Fruit fly (Drosophila melanogaster): ENCODE results near the gene CG4789.

The CG4789 gene

DNA sequence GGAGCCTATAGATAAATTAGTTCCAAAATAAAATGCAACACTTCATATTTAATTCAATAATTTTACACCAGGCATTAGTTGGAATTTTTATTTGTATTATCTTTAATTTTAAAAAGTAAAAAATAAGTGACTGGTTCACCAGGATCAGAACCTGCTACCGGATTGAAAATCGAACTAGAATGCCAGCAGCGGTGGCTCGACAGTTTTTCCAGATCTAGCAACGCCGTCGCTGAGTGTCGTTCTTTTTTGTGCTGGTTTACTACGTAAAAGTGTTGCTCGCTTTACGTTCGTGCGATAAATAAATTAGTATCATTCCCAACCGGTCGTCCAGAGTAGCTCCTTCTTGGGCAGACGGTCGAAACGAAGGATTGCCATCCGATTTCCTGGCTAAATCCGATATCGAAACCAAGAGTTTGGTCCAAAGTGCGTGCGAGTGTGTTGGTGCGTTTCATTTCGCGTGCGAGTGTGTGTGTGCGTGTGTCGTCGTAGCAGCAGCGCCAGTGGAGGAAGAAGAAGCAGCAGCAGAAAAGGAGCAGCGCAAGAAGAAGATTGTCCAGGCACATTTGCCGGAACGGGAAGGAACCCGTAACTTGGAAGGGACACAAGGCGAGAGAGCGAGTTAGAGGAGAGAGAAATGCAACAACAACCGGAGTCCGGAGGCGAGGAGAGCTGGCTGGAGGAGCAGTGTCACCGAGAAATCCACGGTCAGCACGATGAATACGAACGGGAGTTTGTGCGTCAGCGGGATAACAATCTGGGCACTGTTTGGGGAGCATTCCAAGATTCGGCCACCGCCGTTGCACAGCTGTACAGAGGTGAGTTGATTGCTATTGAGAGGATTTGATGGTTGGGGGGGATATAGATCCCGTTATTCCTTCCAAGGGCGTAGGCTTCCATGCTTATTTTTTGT lies 8.6 kb upstream of the CG4789 start, which contains the start of gene CG4768 (continued):
- no peak for TF ChIP-seq Bdp1 (GFP tag; optimal IDR thresholded peaks at IDR 0.05)
- TF ChIP-seq CG33213 (GFP tag; optimal IDR thresholded peaks at IDR 0.05) = no peak
- no peak for TF ChIP-seq az2 (GFP tag; optimal IDR thresholded peaks at IDR 0.05)
- TF ChIP-seq eyg (GFP tag; optimal IDR thresholded peaks at IDR 0.05) = no peak
- TF ChIP-seq wdn (GFP tag; IDR thresholded peaks at IDR 0.05) = no peak
- no peak for TF ChIP-seq D19B (GFP tag; optimal IDR thresholded peaks at IDR 0.05)
- no peak for TF ChIP-seq Sox100B (GFP tag; optimal IDR thresholded peaks at IDR 0.05)
- no peak for TF ChIP-seq pum (GFP tag; optimal IDR thresholded peaks at IDR 0.05)
- TF ChIP-seq dpn (GFP tag; optimal IDR thresholded peaks at IDR 0.05) = no peak
- TF ChIP-seq maf-S (GFP tag; optimal IDR thresholded peaks at IDR 0.05) = no peak
- no peak for TF ChIP-seq zfh1 (GFP tag; IDR thresholded peaks at IDR 0.05)
- no peak for TF ChIP-seq CG7928 (GFP tag; optimal IDR thresholded peaks at IDR 0.05)
- no peak for TF ChIP-seq Doc2 (GFP tag; IDR thresholded peaks at IDR 0.05)
- TF ChIP-seq grau (tag; optimal IDR thresholded peaks at IDR 0.05) = no peak
- TF ChIP-seq CG9437 (GFP tag; optimal IDR thresholded peaks at IDR 0.05) = peak; percentile 24
- no peak for TF ChIP-seq ind (GFP tag; optimal IDR thresholded peaks at IDR 0.05)
- no peak for TF ChIP-seq slp2 (GFP tag; optimal IDR thresholded peaks at IDR 0.05)
- TF ChIP-seq hkb (optimal IDR thresholded peaks at IDR 0.05) = no peak
- TF ChIP-seq hkb (GFP tag; IDR thresholded peaks at IDR 0.05) = no peak
- TF ChIP-seq mam (GFP tag; optimal IDR thresholded peaks at IDR 0.05) = no peak
- TF ChIP-seq CG31224 (GFP tag; IDR thresholded peaks at IDR 0.05) = no peak
- no peak for TF ChIP-seq CG9215 (GFP tag; IDR thresholded peaks at IDR 0.05)
- no peak for TF ChIP-seq CG7839 (tag; optimal IDR thresholded peaks at IDR 0.05)
- no peak for TF ChIP-seq cas (GFP tag; IDR thresholded peaks at IDR 0.05)
- no peak for TF ChIP-seq dysf (GFP tag; IDR thresholded peaks at IDR 0.05)
- peak; percentile 3 for TF ChIP-seq CG12391 (tag; optimal IDR thresholded peaks at IDR 0.05)
- no peak for TF ChIP-seq CG18619 (GFP tag; optimal IDR thresholded peaks at IDR 0.05)
- TF ChIP-seq trem (tag; optimal IDR thresholded peaks at IDR 0.05) = no peak
- no peak for TF ChIP-seq shn (GFP tag; optimal IDR thresholded peaks at IDR 0.05)
- TF ChIP-seq CG10543 (GFP tag; optimal IDR thresholded peaks at IDR 0.05) = peak; percentile 30
- no peak for TF ChIP-seq CG2678 (tag; optimal IDR thresholded peaks at IDR 0.05)
- TF ChIP-seq Lhr (GFP tag; optimal IDR thresholded peaks at IDR 0.05) = no peak
- TF ChIP-seq sima (GFP tag; optimal IDR thresholded peaks at IDR 0.05) = no peak
- TF ChIP-seq stwl (tag; optimal IDR thresholded peaks at IDR 0.05) = no peak
- TF ChIP-seq Atf3 (GFP tag; optimal IDR thresholded peaks at IDR 0.05) = no peak
- TF ChIP-seq Eip74EF (GFP tag; optimal IDR thresholded peaks at IDR 0.05) = no peak
- TF ChIP-seq gro (GFP tag; optimal IDR thresholded peaks at IDR 0.05) = no peak
- no peak for TF ChIP-seq CG10366 (GFP tag; IDR thresholded peaks at IDR 0.05)
- TF ChIP-seq tap (tag; optimal IDR thresholded peaks at IDR 0.05) = no peak
- TF ChIP-seq sc (optimal IDR thresholded peaks at IDR 0.05) = no peak
- no peak for TF ChIP-seq sc (GFP tag; optimal IDR thresholded peaks at IDR 0.05)
- no peak for TF ChIP-seq CG2712 (tag; optimal IDR thresholded peaks at IDR 0.05)
- 0 out of 2 replicates have a peak, but pooled peaks have one; percentile 33 for TF ChIP-seq sna (GFP tag; IDR thresholded peaks at IDR 0.05; ENCODE audit: partially characterized antibody)
- TF ChIP-seq ato (GFP tag; IDR thresholded peaks at IDR 0.05; ENCODE audit: partially characterized antibody) = no peak
- peak; percentile 40 for TF ChIP-seq CG4617 (GFP tag; optimal IDR thresholded peaks at IDR 0.05; ENCODE audit: borderline replicate concordance)
- TF ChIP-seq lilli (GFP tag; optimal IDR thresholded peaks at IDR 0.05) = no peak
- TF ChIP-seq gfzf (GFP tag; optimal IDR thresholded peaks at IDR 0.05) = no peak
- peak; percentile 24 for TF ChIP-seq BEAF-32 (GFP tag; optimal IDR thresholded peaks at IDR 0.05)
- TF ChIP-seq psq (GFP tag; optimal IDR thresholded peaks at IDR 0.05) = no peak
- no peak for TF ChIP-seq Xbp1 (GFP tag; optimal IDR thresholded peaks at IDR 0.05)

Data from whole organism, embryonic.